Fruit fly (Drosophila melanogaster) whole organism, embryonic: ENCODE data around the gene fok.

Experiments
- Aef1 ChIP-seq: fragments of 200-800 bp; sonication (Bioruptor generic); IDR thresholded peaks from 3 replicates; pipeline ENCODE4 v1.3.6; 2022; ENCODE audit warnings: missing biosample characterization, missing genetic modification characterization
- CG11695 ChIP-seq: fragments of 200-800 bp; sonication (Bioruptor generic); IDR thresholded peaks from 3 replicates; pipeline ENCODE4 v1.3.6; 2022; ENCODE audit warnings: missing biosample characterization, missing genetic modification characterization
- CG12071 ChIP-seq: fragments of 200-800 bp; sonication (Bioruptor generic); optimal IDR thresholded peaks from 3 replicates; lab custom pipeline; 2018; ENCODE audit warnings: missing biosample characterization, mild to moderate bottlenecking, missing genetic modification characterization
- CG15011 ChIP-seq: fragments of 200-800 bp; sonication (Bioruptor generic); optimal IDR thresholded peaks from 3 replicates; lab custom pipeline; 2018; ENCODE audit warnings: missing biosample characterization, mild to moderate bottlenecking, missing genetic modification characterization
- CG17186 ChIP-seq: fragments of 200-800 bp; sonication (Bioruptor generic); optimal IDR thresholded peaks from 3 replicates; lab custom pipeline; 2017; ENCODE audit warnings: missing biosample characterization, missing genetic modification reagents, missing genetic modification characterization
- CG18619 ChIP-seq: fragments of 200-800 bp; sonication (Bioruptor generic); optimal IDR thresholded peaks from 3 replicates; lab custom pipeline; 2017; ENCODE audit warnings: missing biosample characterization, mild to moderate bottlenecking, missing genetic modification characterization
- CG2202 ChIP-seq: fragments of 200-800 bp; sonication (Bioruptor generic); optimal IDR thresholded peaks from 2 replicates; lab custom pipeline; 2018; ENCODE audit warnings: missing biosample characterization, mild to moderate bottlenecking, missing genetic modification characterization
- CG32772 ChIP-seq: fragments of 200-800 bp; sonication (Bioruptor generic); IDR thresholded peaks from 2 replicates; pipeline ENCODE4 v1.3.6; 2022; ENCODE audit warnings: missing biosample characterization, missing genetic modification characterization
- CG34224 ChIP-seq: fragments of 200-800 bp; sonication (Bioruptor generic); IDR thresholded peaks from 3 replicates; pipeline ENCODE4 v1.3.6; 2022; ENCODE audit warnings: missing biosample characterization, missing genetic modification characterization; ENCODE audit not compliant: partially characterized antibody
- CG34422 ChIP-seq: fragments of 200-800 bp; sonication (Bioruptor generic); IDR thresholded peaks from 3 replicates; pipeline ENCODE4 v1.3.6; 2022; ENCODE audit warnings: missing biosample characterization, missing genetic modification characterization
- CG3726 ChIP-seq: fragments of 200-800 bp; sonication (Bioruptor generic); IDR thresholded peaks from 3 replicates; pipeline ENCODE4, ENCODE4 v1.3.6; 2022; ENCODE audit warnings: missing biosample characterization, missing genetic modification characterization
- CG42726 ChIP-seq: fragments of 200-800 bp; sonication (Bioruptor generic); IDR thresholded peaks from 2 replicates; pipeline ENCODE4 v1.3.6; 2022; ENCODE audit warnings: missing biosample characterization, missing genetic modification characterization; ENCODE audit not compliant: partially characterized antibody
- CG5953 ChIP-seq: fragments of 200-800 bp; sonication (Bioruptor generic); IDR thresholded peaks from 2 replicates; pipeline ENCODE4 v1.3.6; 2022; ENCODE audit warnings: missing biosample characterization, missing genetic modification characterization
- CG6791 ChIP-seq: fragments of 200-800 bp; sonication (Bioruptor generic); IDR thresholded peaks from 3 replicates; pipeline ENCODE4 v1.3.6; 2022; ENCODE audit warnings: missing biosample characterization, missing genetic modification characterization; ENCODE audit not compliant: partially characterized antibody
- Chrac-16 ChIP-seq: fragments of 200-800 bp; sonication (Bioruptor generic); optimal IDR thresholded peaks from 3 replicates; lab custom pipeline; 2016; ENCODE audit warnings: missing biosample characterization, missing genetic modification characterization
- ERR ChIP-seq: fragments of 200-800 bp; sonication (Bioruptor generic); optimal IDR thresholded peaks from 2 replicates; lab custom pipeline; 2016; ENCODE audit warnings: missing biosample characterization, missing genetic modification characterization
- Gug ChIP-seq: fragments of 200-800 bp; sonication (Bioruptor generic); IDR thresholded peaks from 4 replicates; pipeline ENCODE4 v1.3.6; 2022; ENCODE audit warnings: missing biosample characterization, missing genetic modification characterization
- HmgZ ChIP-seq: fragments of 200-800 bp; sonication (Bioruptor generic); optimal IDR thresholded peaks from 2 replicates; lab custom pipeline; 2018; ENCODE audit warnings: missing biosample characterization, mild to moderate bottlenecking, missing genetic modification characterization
- Hmx ChIP-seq: fragments of 200-800 bp; sonication (Bioruptor generic); optimal IDR thresholded peaks from 2 replicates; lab custom pipeline; 2016; ENCODE audit warnings: missing biosample characterization, missing genetic modification characterization
- Hr39 ChIP-seq: fragments of >200 bp; optimal IDR thresholded peaks from 2 replicates; lab custom pipeline; 2017
- Hsf ChIP-seq: fragments of 200-800 bp; sonication (Bioruptor generic); optimal IDR thresholded peaks from 3 replicates; lab custom pipeline; 2016; ENCODE audit warnings: missing biosample characterization, missing genetic modification characterization
- Lhr ChIP-seq: fragments of 200-800 bp; sonication (Bioruptor generic); optimal IDR thresholded peaks from 3 replicates; lab custom pipeline; 2017; ENCODE audit warnings: mild to moderate bottlenecking, missing biosample characterization, missing genetic modification reagents, missing genetic modification characterization
- Meics ChIP-seq: fragments of 200-800 bp; sonication (Bioruptor generic); optimal IDR thresholded peaks from 2 replicates; lab custom pipeline; 2017; ENCODE audit warnings: missing biosample characterization, mild to moderate bottlenecking, missing genetic modification characterization
- Spps ChIP-seq: fragments of 200-800 bp; sonication (Bioruptor generic); optimal IDR thresholded peaks from 2 replicates; lab custom pipeline; 2018; ENCODE audit warnings: missing biosample characterization, mild to moderate bottlenecking, missing genetic modification characterization
- Tbp ChIP-seq: fragments of >200 bp; optimal IDR thresholded peaks from 2 replicates; lab custom pipeline; 2018; ENCODE audit warnings: missing biosample characterization, missing genetic modification characterization
- Xbp1 ChIP-seq: fragments of 200-800 bp; sonication (Bioruptor generic); optimal IDR thresholded peaks from 3 replicates; lab custom pipeline; 2016; ENCODE audit warnings: missing biosample characterization, mild to moderate bottlenecking, missing genetic modification characterization
- aop ChIP-seq: fragments of 200-800 bp; sonication (Bioruptor generic); IDR thresholded peaks from 2 replicates; pipeline ENCODE4 v1.3.6; 2022; ENCODE audit warnings: missing biosample characterization, missing genetic modification characterization
- chif ChIP-seq, 2 experiments: fragments of 200-800 bp; sonication (Bioruptor generic); optimal IDR thresholded peaks; 3 replicates each; lab custom pipeline; 2016; ENCODE audit warnings: missing biosample characterization in 2 of 2, missing genetic modification characterization in 2 of 2
- chinmo ChIP-seq: fragments of 200-800 bp; sonication (Bioruptor generic); IDR thresholded peaks from 4 replicates; pipeline ENCODE4 v1.3.6; 2022; ENCODE audit warnings: missing biosample characterization, missing genetic modification characterization; ENCODE audit not compliant: partially characterized antibody
- dm ChIP-seq: fragments of 200-800 bp; sonication (Bioruptor generic); optimal IDR thresholded peaks from 3 replicates; lab custom pipeline; 2016; ENCODE audit warnings: missing biosample characterization, missing genetic modification characterization
- eve ChIP-seq, 2 experiments: fragments of >200 bp; optimal IDR thresholded peaks; 2 replicates each; lab custom pipeline; 2017; ENCODE audit warnings: missing biosample characterization in 2 of 2, missing genetic modification characterization in 2 of 2
- fd96Cb ChIP-seq: fragments of 200-800 bp; sonication (Bioruptor generic); optimal IDR thresholded peaks from 2 replicates; lab custom pipeline; 2018; ENCODE audit warnings: missing biosample characterization, mild to moderate bottlenecking, missing genetic modification characterization, moderate library complexity
- ftz-f1 ChIP-seq: fragments of 200-800 bp; sonication (Bioruptor generic); optimal IDR thresholded peaks from 2 replicates; lab custom pipeline; 2016; ENCODE audit warnings: missing biosample characterization, missing genetic modification characterization
- gcm2 ChIP-seq: fragments of 200-800 bp; sonication (Bioruptor generic); optimal IDR thresholded peaks from 2 replicates; lab custom pipeline; 2016; ENCODE audit warnings: missing biosample characterization, missing genetic modification characterization
- hb ChIP-seq: fragments of 200-800 bp; sonication (Bioruptor generic); IDR thresholded peaks from 3 replicates; pipeline ENCODE4 v1.3.6; 2022; ENCODE audit warnings: missing biosample characterization, missing genetic modification characterization; ENCODE audit not compliant: partially characterized antibody
- ind ChIP-seq: fragments of 200-800 bp; sonication (Bioruptor generic); optimal IDR thresholded peaks from 3 replicates; lab custom pipeline; 2016; ENCODE audit warnings: missing biosample characterization, missing genetic modification characterization
- insv ChIP-seq, 2 experiments: fragments of 200-800 bp; sonication (Bioruptor generic); optimal IDR thresholded peaks; 3 replicates each; lab custom pipeline; 2016 to 2018; ENCODE audit warnings: missing biosample characterization in 2 of 2, missing genetic modification characterization in 2 of 2
- kni ChIP-seq: fragments of 200-800 bp; sonication (Bioruptor generic); optimal IDR thresholded peaks from 3 replicates; lab custom pipeline; 2017; ENCODE audit warnings: mild to moderate bottlenecking, missing biosample characterization, missing genetic modification reagents, missing genetic modification characterization
- lbe ChIP-seq: fragments of 200-800 bp; sonication (Bioruptor generic); optimal IDR thresholded peaks from 2 replicates; lab custom pipeline; 2016; ENCODE audit warnings: missing biosample characterization, mild to moderate bottlenecking, missing genetic modification characterization
- lmd ChIP-seq: fragments of 200-800 bp; sonication (Bioruptor generic); IDR thresholded peaks from 2 replicates; pipeline ENCODE4 v1.3.6; 2022; ENCODE audit warnings: missing biosample characterization, missing genetic modification characterization
- org-1 ChIP-seq: fragments of 200-800 bp; sonication (Bioruptor generic); optimal IDR thresholded peaks from 2 replicates; lab custom pipeline; 2017; ENCODE audit warnings: missing biosample characterization, missing genetic modification characterization
- pho ChIP-seq: fragments of 200-800 bp; sonication (Bioruptor generic); optimal IDR thresholded peaks from 2 replicates; lab custom pipeline; 2016; ENCODE audit warnings: missing biosample characterization, missing genetic modification characterization
- pnt ChIP-seq: fragments of 200-800 bp; sonication (Bioruptor generic); optimal IDR thresholded peaks from 3 replicates; lab custom pipeline; 2016; ENCODE audit warnings: missing biosample characterization, missing genetic modification characterization
- sim ChIP-seq: fragments of 200-800 bp; sonication (Bioruptor generic); IDR thresholded peaks from 2 replicates; pipeline ENCODE4 v1.3.6; 2022; ENCODE audit warnings: missing biosample characterization, missing genetic modification characterization
- slbo ChIP-seq: fragments of 200-800 bp; sonication (Bioruptor generic); IDR thresholded peaks from 2 replicates; pipeline ENCODE4 v1.3.6; 2022; ENCODE audit warnings: missing biosample characterization, missing genetic modification characterization
- sqz ChIP-seq: fragments of 200-800 bp; sonication (Bioruptor generic); optimal IDR thresholded peaks from 3 replicates; lab custom pipeline; 2018; ENCODE audit warnings: missing biosample characterization, mild to moderate bottlenecking, missing genetic modification characterization
- stc ChIP-seq: fragments of 200-800 bp; sonication (Bioruptor generic); IDR thresholded peaks from 2 replicates; pipeline ENCODE4 v1.3.6; 2022; ENCODE audit warnings: missing biosample characterization, missing genetic modification characterization
- sug ChIP-seq: fragments of 200-800 bp; optimal IDR thresholded peaks from 2 replicates; lab custom pipeline; 2019; ENCODE audit warnings: missing biosample characterization, mild to moderate bottlenecking, missing genetic modification characterization, moderate library complexity
- tio ChIP-seq: fragments of 200-800 bp; sonication (Bioruptor generic); optimal IDR thresholded peaks from 2 replicates; lab custom pipeline; 2017; ENCODE audit warnings: missing biosample characterization, missing genetic modification characterization, inconsistent platforms
- toy ChIP-seq: fragments of 200-800 bp; sonication (Bioruptor generic); IDR thresholded peaks from 2 replicates; pipeline ENCODE4 v1.3.6; 2022; ENCODE audit warnings: missing biosample characterization, missing genetic modification characterization
- trem ChIP-seq: fragments of 200-800 bp; optimal IDR thresholded peaks from 3 replicates; lab custom pipeline; 2019; ENCODE audit warnings: missing biosample characterization, mild to moderate bottlenecking, missing genetic modification characterization, moderate library complexity
- tup ChIP-seq: fragments of 200-800 bp; sonication (Bioruptor generic); optimal IDR thresholded peaks from 2 replicates; lab custom pipeline; 2016; ENCODE audit warnings: missing biosample characterization, mild to moderate bottlenecking, missing genetic modification characterization, moderate library complexity
- unpg ChIP-seq: fragments of 200-800 bp; sonication (Bioruptor generic); optimal IDR thresholded peaks from 3 replicates; lab custom pipeline; 2018; ENCODE audit warnings: missing biosample characterization, mild to moderate bottlenecking, missing genetic modification characterization, moderate library complexity

fok gene

dm6 chr2L:20097773-20098172 is 12.9 kb upstream of the fok start (continued):
- TF ChIP-seq Hsf: no peak
- TF ChIP-seq CG18619 (GFP tag; lab: Kevin White, UChicago): no peak
- TF ChIP-seq ftz-f1 (GFP tag; lab: Kevin White, UChicago): no peak
- TF ChIP-seq Chrac-16: no peak
- TF ChIP-seq org-1 (GFP tag; lab: Kevin White, UChicago): no peak
- TF ChIP-seq Hr39 (lab: Kevin White, UChicago): peak; percentile 94
- no peak for TF ChIP-seq eve (GFP tag; optimal IDR thresholded peaks at IDR 0.05; lab: Kevin White, UChicago)
- peak; percentile 67 for TF ChIP-seq kni (GFP tag; lab: Kevin White, UChicago)
- TF ChIP-seq Tbp (GFP tag; lab: Kevin White, UChicago): no peak
- no peak for TF ChIP-seq Gug (GFP tag; lab: Robert Waterston, UW)
- no peak for TF ChIP-seq CG5953 (GFP tag; lab: Robert Waterston, UW)
- TF ChIP-seq CG42726 (GFP tag; lab: Robert Waterston, UW): no peak
- no peak for TF ChIP-seq tup (GFP tag; lab: Kevin White, UChicago)
- no peak for TF ChIP-seq CG11695 (GFP tag; lab: Robert Waterston, UW)
- TF ChIP-seq CG34224: peak; percentile 41; the same call in 1 of the 3 replicates
- no peak for TF ChIP-seq Meics (GFP tag; lab: Kevin White, UChicago)
- TF ChIP-seq Xbp1 (GFP tag; lab: Kevin White, UChicago): no peak
- no peak for TF ChIP-seq gcm2 (GFP tag; lab: Kevin White, UChicago)
- TF ChIP-seq tio (GFP tag; lab: Kevin White, UChicago): no peak
- TF ChIP-seq CG32772: no peak
- TF ChIP-seq CG3726 (GFP tag; lab: Robert Waterston, UW): no peak
- TF ChIP-seq HmgZ (tag; lab: Kevin White, UChicago): no peak
- TF ChIP-seq sim (GFP tag; lab: Robert Waterston, UW): no peak
- TF ChIP-seq insv (GFP tag; optimal IDR thresholded peaks at IDR 0.05; lab: Kevin White, UChicago): no peak
- no peak for TF ChIP-seq chif (GFP tag; optimal IDR thresholded peaks at IDR 0.05; lab: Kevin White, UChicago)
- TF ChIP-seq sug (tag; lab: Kevin White, UChicago): no peak
- peak; percentile 51; the same call in 1 of the 4 replicates for TF ChIP-seq chinmo (GFP tag; lab: Robert Waterston, UW)
- no peak for TF ChIP-seq Aef1 (GFP tag; lab: Robert Waterston, UW)
- TF ChIP-seq hb (GFP tag; lab: Robert Waterston, UW): no peak
- no peak for TF ChIP-seq lbe (GFP tag; lab: Kevin White, UChicago)
- no peak for TF ChIP-seq ERR (GFP tag; lab: Kevin White, UChicago)
- no peak for TF ChIP-seq CG34422 (GFP tag; lab: Robert Waterston, UW)
- TF ChIP-seq dm (GFP tag; lab: Kevin White, UChicago): peak; percentile 15
- TF ChIP-seq sqz (GFP tag; lab: Kevin White, UChicago): no peak
- no peak for TF ChIP-seq unpg (GFP tag; lab: Kevin White, UChicago)
- no peak for TF ChIP-seq aop (GFP tag; lab: Robert Waterston, UW)
- no peak for TF ChIP-seq pho (GFP tag; lab: Kevin White, UChicago)
- TF ChIP-seq CG6791 (GFP tag; lab: Robert Waterston, UW): no peak
- TF ChIP-seq Hmx (GFP tag; lab: Kevin White, UChicago): no peak
- no peak for TF ChIP-seq Lhr (GFP tag; lab: Kevin White, UChicago)
- peak; percentile 17; the same call in 1 of the 2 replicates for TF ChIP-seq stc (GFP tag; lab: Robert Waterston, UW)
- TF ChIP-seq Spps (tag; lab: Kevin White, UChicago): no peak
- TF ChIP-seq slbo (GFP tag; lab: Robert Waterston, UW): 0 out of 2 replicates have a peak, but pooled peaks have one; percentile 4
- TF ChIP-seq fd96Cb: no peak
- TF ChIP-seq CG17186: no peak
- no peak for TF ChIP-seq lmd (GFP tag; lab: Robert Waterston, UW)
- no peak for TF ChIP-seq ind
- TF ChIP-seq trem: no peak
- no peak for TF ChIP-seq CG2202 (tag; lab: Kevin White, UChicago)
- no peak for TF ChIP-seq pnt (GFP tag; lab: Kevin White, UChicago)
- TF ChIP-seq CG12071 (GFP tag; lab: Kevin White, UChicago): no peak
- TF ChIP-seq CG15011 (GFP tag; lab: Kevin White, UChicago): no peak
- TF ChIP-seq toy: no peak
